Worm (Caenorhabditis elegans) whole organism, L2 larva: ENCODE results near the gene W07E6.5.

Experiments
- nhr-11 ChIP-seq: fragments of 150-350 bp; optimal IDR thresholded peaks from 2 replicates; lab custom pipeline; 2014; ENCODE audit warnings: missing biosample characterization, missing genetic modification characterization
- nhr-23 ChIP-seq: fragments of 150-350 bp; optimal IDR thresholded peaks from 2 replicates; lab custom pipeline; 2014; ENCODE audit warnings: missing biosample characterization, missing genetic modification reagents, missing genetic modification characterization

- no peak for TF ChIP-seq nhr-23 (tag; lab: Kevin White, UChicago)
- no peak for TF ChIP-seq nhr-11
Measured at ce11 chrII:526375-526774, 53.1 kb downstream of the W07E6.5 start, which contains the start of gene lgc-34.
